Fruit fly (Drosophila melanogaster) whole organism, embryonic: ENCODE data around the gene CG10005.
A peak's percentile ranks its signal among the peaks of the same experiment; 100 is the strongest.
"Not testable (repeated sequence)": the region's sequence is repeated elsewhere in the genome, so short reads cannot be mapped to it uniquely, and the experiment has no call there.

ENCODE experiments used
- CG10267 ChIP-seq: fragments of 200-800 bp; sonication (Bioruptor generic); optimal IDR thresholded peaks from 2 replicates; lab custom pipeline; 2018; ENCODE audit warnings: missing biosample characterization, mild to moderate bottlenecking, missing genetic modification characterization, moderate library complexity
- CG12155 ChIP-seq: fragments of 200-800 bp; sonication (Bioruptor generic); optimal IDR thresholded peaks from 3 replicates; lab custom pipeline; 2016; ENCODE audit warnings: missing biosample characterization, missing genetic modification characterization
- CG12391 ChIP-seq: fragments of 200-800 bp; sonication (Bioruptor generic); optimal IDR thresholded peaks from 3 replicates; lab custom pipeline; 2018; ENCODE audit warnings: missing biosample characterization, mild to moderate bottlenecking, missing genetic modification characterization, moderate library complexity
- CG12744 ChIP-seq: fragments of 200-800 bp; sonication (Bioruptor generic); optimal IDR thresholded peaks from 2 replicates; lab custom pipeline; 2016; ENCODE audit warnings: missing biosample characterization, missing genetic modification characterization
- CG13424 ChIP-seq: fragments of 200-800 bp; sonication (Bioruptor generic); optimal IDR thresholded peaks from 2 replicates; lab custom pipeline; 2019; ENCODE audit warnings: missing biosample characterization, mild to moderate bottlenecking, missing genetic modification characterization, moderate library complexity
- CG1647 ChIP-seq: fragments of 200-800 bp; sonication (Bioruptor generic); optimal IDR thresholded peaks from 3 replicates; lab custom pipeline; 2016; ENCODE audit warnings: missing biosample characterization, missing genetic modification characterization
- CG17186 ChIP-seq: fragments of 200-800 bp; sonication (Bioruptor generic); optimal IDR thresholded peaks from 3 replicates; lab custom pipeline; 2017; ENCODE audit warnings: missing biosample characterization, missing genetic modification reagents, missing genetic modification characterization
- CG17359 ChIP-seq: fragments of 200-800 bp; sonication (Bioruptor generic); optimal IDR thresholded peaks from 3 replicates; lab custom pipeline; 2018; ENCODE audit warnings: missing biosample characterization, mild to moderate bottlenecking, missing genetic modification characterization, moderate library complexity
- CG18599 ChIP-seq: fragments of 200-800 bp; sonication (Bioruptor generic); optimal IDR thresholded peaks from 3 replicates; lab custom pipeline; 2017; ENCODE audit warnings: missing biosample characterization, missing genetic modification characterization, mild to moderate bottlenecking, moderate library complexity, missing genetic modification reagents
- CG2116 ChIP-seq: fragments of 200-800 bp; sonication (Bioruptor generic); optimal IDR thresholded peaks from 3 replicates; lab custom pipeline; 2018; ENCODE audit warnings: missing biosample characterization, mild to moderate bottlenecking, missing genetic modification characterization
- CG2120 ChIP-seq: fragments of 200-800 bp; sonication (Bioruptor generic); optimal IDR thresholded peaks from 3 replicates; lab custom pipeline; 2016; ENCODE audit warnings: missing biosample characterization, missing genetic modification characterization
- CG2129 ChIP-seq: fragments of 200-800 bp; sonication (Bioruptor generic); IDR thresholded peaks from 2 replicates; pipeline ENCODE4 v1.3.6; 2022; ENCODE audit warnings: missing biosample characterization, missing genetic modification characterization; ENCODE audit not compliant: partially characterized antibody
- CG30020 ChIP-seq: fragments of 200-800 bp; optimal IDR thresholded peaks from 2 replicates; lab custom pipeline; 2019; ENCODE audit warnings: missing biosample characterization, mild to moderate bottlenecking, missing genetic modification characterization, moderate library complexity
- CG3281 ChIP-seq: fragments of 200-800 bp; sonication (Bioruptor generic); optimal IDR thresholded peaks from 3 replicates; lab custom pipeline; 2017; ENCODE audit warnings: missing biosample characterization, mild to moderate bottlenecking, missing genetic modification characterization
- CG34422 ChIP-seq: fragments of 200-800 bp; sonication (Bioruptor generic); IDR thresholded peaks from 3 replicates; pipeline ENCODE4 v1.3.6; 2022; ENCODE audit warnings: missing biosample characterization, missing genetic modification characterization
- CG4404 ChIP-seq: fragments of 200-800 bp; sonication (Bioruptor generic); IDR thresholded peaks from 2 replicates; pipeline ENCODE4 v1.3.6; 2022; ENCODE audit warnings: missing biosample characterization, missing genetic modification characterization
- CG5953 ChIP-seq: fragments of 200-800 bp; sonication (Bioruptor generic); IDR thresholded peaks from 2 replicates; pipeline ENCODE4 v1.3.6; 2022; ENCODE audit warnings: missing biosample characterization, missing genetic modification characterization
- CG6854 ChIP-seq: fragments of 200-800 bp; sonication (Bioruptor generic); optimal IDR thresholded peaks from 3 replicates; lab custom pipeline; 2017; ENCODE audit warnings: missing biosample characterization, mild to moderate bottlenecking, missing genetic modification characterization
- CG7271 ChIP-seq: fragments of 200-800 bp; sonication (Bioruptor generic); optimal IDR thresholded peaks from 2 replicates; lab custom pipeline; 2018; ENCODE audit warnings: missing biosample characterization, mild to moderate bottlenecking, missing genetic modification characterization, moderate library complexity
- CoRest ChIP-seq: fragments of 200-800 bp; sonication (Bioruptor generic); optimal IDR thresholded peaks from 3 replicates; lab custom pipeline; 2018; ENCODE audit warnings: missing biosample characterization, mild to moderate bottlenecking, missing genetic modification characterization, moderate library complexity
- Deaf1 ChIP-seq: fragments of 200-800 bp; optimal IDR thresholded peaks from 3 replicates; lab custom pipeline; 2019; ENCODE audit warnings: missing biosample characterization, mild to moderate bottlenecking, missing genetic modification characterization, moderate library complexity
- HLH54F ChIP-seq: fragments of 200-800 bp; sonication (Bioruptor generic); optimal IDR thresholded peaks from 3 replicates; lab custom pipeline; 2016; ENCODE audit warnings: missing biosample characterization, missing genetic modification characterization
- YL-1 ChIP-seq: fragments of 200-800 bp; sonication (Bioruptor generic); optimal IDR thresholded peaks from 3 replicates; lab custom pipeline; 2017; ENCODE audit warnings: missing biosample characterization, mild to moderate bottlenecking, missing genetic modification characterization
- amos ChIP-seq: fragments of 200-800 bp; sonication (Bioruptor generic); IDR thresholded peaks from 2 replicates; pipeline ENCODE4 v1.3.6; 2022; ENCODE audit warnings: missing biosample characterization, missing genetic modification characterization; ENCODE audit not compliant: partially characterized antibody
- chn ChIP-seq: fragments of 200-800 bp; sonication (Bioruptor generic); optimal IDR thresholded peaks from 2 replicates; lab custom pipeline; 2016; ENCODE audit warnings: missing biosample characterization, missing genetic modification characterization
- crp ChIP-seq, 2 experiments: fragments of 200-800 bp; sonication (Bioruptor generic); optimal IDR thresholded peaks; 2 replicates in 1 of 2; 3 replicates in 1 of 2; lab custom pipeline; 2017; ENCODE audit warnings: missing biosample characterization in 2 of 2, missing genetic modification characterization in 2 of 2, mild to moderate bottlenecking in 1 of 2, moderate library complexity in 1 of 2
- dati ChIP-seq: fragments of 200-800 bp; sonication (Bioruptor generic); IDR thresholded peaks from 2 replicates; pipeline ENCODE4 v1.3.6; 2022; ENCODE audit warnings: missing biosample characterization, missing genetic modification characterization
- dpn ChIP-seq, 2 experiments: fragments of 200-800 bp; sonication (Bioruptor generic); optimal IDR thresholded peaks; 3 replicates each; lab custom pipeline; 2016; ENCODE audit warnings: missing biosample characterization in 2 of 2, missing genetic modification characterization in 2 of 2
- ftz-f1 ChIP-seq: fragments of 200-800 bp; sonication (Bioruptor generic); optimal IDR thresholded peaks from 2 replicates; lab custom pipeline; 2016; ENCODE audit warnings: missing biosample characterization, missing genetic modification characterization
- gem ChIP-seq: fragments of 200-800 bp; sonication (Bioruptor generic); optimal IDR thresholded peaks from 2 replicates; lab custom pipeline; 2019; ENCODE audit warnings: missing biosample characterization, mild to moderate bottlenecking, missing genetic modification characterization, moderate library complexity
- lilli ChIP-seq: fragments of 200-800 bp; sonication (Bioruptor generic); optimal IDR thresholded peaks from 3 replicates; lab custom pipeline; 2016; ENCODE audit warnings: missing biosample characterization, missing genetic modification characterization
- lmd ChIP-seq: fragments of 200-800 bp; sonication (Bioruptor generic); IDR thresholded peaks from 2 replicates; pipeline ENCODE4 v1.3.6; 2022; ENCODE audit warnings: missing biosample characterization, missing genetic modification characterization
- odd ChIP-seq: fragments of 200-800 bp; sonication (Bioruptor generic); optimal IDR thresholded peaks from 2 replicates; lab custom pipeline; 2017; ENCODE audit warnings: missing biosample characterization, mild to moderate bottlenecking, missing genetic modification characterization
- onecut ChIP-seq: fragments of 200-800 bp; sonication (Bioruptor generic); IDR thresholded peaks from 2 replicates; pipeline ENCODE4 v1.3.6; 2022; ENCODE audit warnings: missing biosample characterization, missing genetic modification characterization
- phol ChIP-seq: fragments of 200-800 bp; sonication (Bioruptor generic); optimal IDR thresholded peaks from 3 replicates; lab custom pipeline; 2018; ENCODE audit warnings: missing biosample characterization, mild to moderate bottlenecking, missing genetic modification characterization, moderate library complexity
- pzg ChIP-seq: fragments of 200-800 bp; sonication (Bioruptor generic); optimal IDR thresholded peaks from 3 replicates; lab custom pipeline; 2018; ENCODE audit warnings: missing biosample characterization, mild to moderate bottlenecking, missing genetic modification characterization, moderate library complexity
- ssp ChIP-seq: fragments of 200-800 bp; sonication (Bioruptor generic); IDR thresholded peaks from 2 replicates; pipeline ENCODE4 v1.3.6; 2022; ENCODE audit warnings: missing biosample characterization, missing genetic modification characterization
- stwl ChIP-seq: fragments of 200-800 bp; sonication (Bioruptor generic); optimal IDR thresholded peaks from 3 replicates; lab custom pipeline; 2018; ENCODE audit warnings: missing biosample characterization, mild to moderate bottlenecking, missing genetic modification characterization, moderate library complexity
- tio ChIP-seq: fragments of 200-800 bp; sonication (Bioruptor generic); optimal IDR thresholded peaks from 2 replicates; lab custom pipeline; 2017; ENCODE audit warnings: missing biosample characterization, missing genetic modification characterization, inconsistent platforms
- tll ChIP-seq, 2 experiments: fragments of 200-800 bp in 1 of 2; fragments of >200 bp in 1 of 2; sonication (Bioruptor generic) in 1 of 2; optimal IDR thresholded peaks; 2 replicates each; lab custom pipeline; 2017 to 2019; ENCODE audit warnings: missing biosample characterization in 2 of 2, missing genetic modification characterization in 2 of 2, mild to moderate bottlenecking in 1 of 2, moderate library complexity in 1 of 2
- trem ChIP-seq: fragments of 200-800 bp; optimal IDR thresholded peaks from 3 replicates; lab custom pipeline; 2019; ENCODE audit warnings: missing biosample characterization, mild to moderate bottlenecking, missing genetic modification characterization, moderate library complexity
- twi ChIP-seq: fragments of 200-800 bp; optimal IDR thresholded peaks from 2 replicates; lab custom pipeline; 2019; ENCODE audit warnings: missing biosample characterization, mild to moderate bottlenecking, missing genetic modification characterization, moderate library complexity
- z ChIP-seq: fragments of 200-800 bp; sonication (Bioruptor generic); IDR thresholded peaks from 3 replicates; pipeline ENCODE4 v1.3.6; 2022; ENCODE audit warnings: missing biosample characterization, missing genetic modification characterization

CG10005 gene

dm6 chr3R:11958235-11958634 lies 18.8 kb downstream of the CG10005 start, which contains the start of gene Hsp70Ab:
Hsp70Ab (plus strand) TSS chr3R:11958535.
- 0 out of 2 replicates have a peak, but pooled peaks have one; percentile 14 for TF ChIP-seq onecut (GFP tag; lab: Robert Waterston, UW)

dm6 chr3R:11957388-11957787 lies 19.6 kb downstream of the CG10005 start:
- TF ChIP-seq stwl (tag; lab: Kevin White, UChicago) (peak; percentile 64), trem (tag; lab: Kevin White, UChicago) (peak; percentile 95), CG5953 (GFP tag; lab: Robert Waterston, UW) (no peak)

DNA sequence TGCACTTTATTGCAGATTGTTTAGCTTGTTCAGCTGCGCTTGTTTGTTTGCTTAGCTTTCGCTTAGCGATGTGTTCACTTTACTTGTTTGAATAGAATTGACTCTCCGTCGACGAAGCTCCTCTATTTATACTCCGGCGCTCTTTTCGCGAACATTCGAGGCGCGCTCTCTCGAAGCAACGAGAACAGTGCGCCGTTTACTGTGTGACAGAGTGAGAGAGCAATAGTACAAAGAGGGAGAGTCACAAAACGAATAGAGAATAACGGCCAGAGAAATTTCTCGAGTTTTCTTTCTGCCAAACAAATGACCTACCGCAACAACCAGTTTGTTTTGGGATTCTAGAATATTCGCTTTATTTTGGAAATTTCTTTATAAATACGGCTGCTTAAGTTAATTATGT lies 20.6 kb downstream of the CG10005 start, which contains the start of gene Hsp70Aa:
Gene Hsp70Aa, minus strand, starts transcription at position 101 of the 400 bp plus-strand sequence.
- TF ChIP-seq CG4404, lmd, z (GFP tag; lab: Robert Waterston, UW): not testable (repeated sequence)

DNA sequence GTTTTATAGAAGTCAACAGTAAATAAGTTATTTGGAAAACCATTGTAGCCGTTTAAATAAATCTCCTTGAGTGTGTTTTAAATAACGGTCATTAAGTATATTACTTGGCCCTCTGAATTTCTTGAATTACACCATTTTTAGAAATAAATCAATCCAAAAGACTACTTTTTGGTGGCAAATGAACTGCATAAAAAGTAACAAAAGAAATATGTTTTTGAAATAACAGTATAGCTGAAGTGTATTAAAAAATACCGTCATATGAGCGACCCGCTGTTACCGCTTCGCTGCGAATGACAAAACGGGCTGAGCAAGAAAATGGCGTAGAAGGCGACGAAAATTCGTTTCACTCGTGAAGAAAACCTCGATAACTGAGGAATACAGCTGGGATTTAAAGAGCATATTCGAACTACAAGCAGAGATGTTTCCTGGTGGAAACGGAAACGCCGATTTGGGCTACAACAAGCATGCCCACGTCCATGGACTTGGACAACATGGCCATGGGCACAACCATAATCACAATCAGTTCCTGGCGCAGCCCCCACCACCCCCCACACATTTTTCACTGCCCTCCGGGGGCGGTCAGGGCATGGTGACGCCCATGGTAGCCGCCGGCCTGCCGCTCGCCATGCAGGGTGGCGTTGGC lies 27.5 kb downstream of the CG10005 start, which contains the start of gene CG31211:
Gene CG31211, plus strand, starts transcription at position 294 of the 643 bp plus-strand sequence.
- TF ChIP-seq CG2129 (GFP tag; lab: Robert Waterston, UW): no peak
- no peak for TF ChIP-seq ssp (GFP tag; lab: Robert Waterston, UW)
- peak; percentile 26 for TF ChIP-seq CoRest
- peak; percentile 34 for TF ChIP-seq CG6854
- peak; percentile 8 for TF ChIP-seq ftz-f1 (GFP tag; lab: Kevin White, UChicago)
- TF ChIP-seq CG12391 (tag; lab: Kevin White, UChicago): peak; percentile 41
- TF ChIP-seq CG2116 (GFP tag; lab: Kevin White, UChicago): peak; percentile 77
- no peak for TF ChIP-seq dati
- peak; percentile 34 for TF ChIP-seq CG30020 (tag; lab: Kevin White, UChicago)
- TF ChIP-seq HLH54F (GFP tag; lab: Kevin White, UChicago): no peak
- peak; percentile 2 for TF ChIP-seq pzg (GFP tag; lab: Kevin White, UChicago)
- TF ChIP-seq CG7271: no peak
- TF ChIP-seq tll (GFP tag; optimal IDR thresholded peaks at IDR 0.05; lab: Kevin White, UChicago): peak in 1 of 2 experiments; percentile 70
- TF ChIP-seq amos (GFP tag; lab: Robert Waterston, UW): no peak
- TF ChIP-seq CG18599 (GFP tag; lab: Kevin White, UChicago): no peak
- TF ChIP-seq odd (GFP tag; lab: Kevin White, UChicago): no peak
- no peak for TF ChIP-seq twi (tag; lab: Kevin White, UChicago)
- TF ChIP-seq CG17186 (GFP tag; lab: Kevin White, UChicago): peak; percentile 8
- TF ChIP-seq dpn (GFP tag; optimal IDR thresholded peaks at IDR 0.05; lab: Kevin White, UChicago): peak in 1 of 2 experiments; percentile 7
- peak in 1 of 2 experiments; percentile 31 for TF ChIP-seq crp (GFP tag; optimal IDR thresholded peaks at IDR 0.05; lab: Kevin White, UChicago)
- peak; percentile 10 for TF ChIP-seq CG12155 (GFP tag; lab: Kevin White, UChicago)
- peak; percentile 50 for TF ChIP-seq CG3281
- TF ChIP-seq Deaf1 (tag; lab: Kevin White, UChicago): peak; percentile 23
- peak; percentile 31 for TF ChIP-seq gem (tag; lab: Kevin White, UChicago)
- no peak for TF ChIP-seq CG34422 (GFP tag; lab: Robert Waterston, UW)
- TF ChIP-seq chn: peak; percentile 18
- TF ChIP-seq phol (tag; lab: Kevin White, UChicago): peak; percentile 96
- TF ChIP-seq YL-1 (GFP tag; lab: Kevin White, UChicago): peak; percentile 81
- peak; percentile 14 for TF ChIP-seq CG13424 (tag; lab: Kevin White, UChicago)
- peak; percentile 27 for TF ChIP-seq tio (GFP tag; lab: Kevin White, UChicago)
- peak; percentile 44 for TF ChIP-seq CG10267 (tag; lab: Kevin White, UChicago)
- TF ChIP-seq CG12744 (GFP tag; lab: Kevin White, UChicago): no peak
- peak; percentile 43 for TF ChIP-seq lilli (GFP tag; lab: Kevin White, UChicago)
- TF ChIP-seq CG17359: no peak
- TF ChIP-seq CG2120 (GFP tag; lab: Kevin White, UChicago): peak; percentile 10
- no peak for TF ChIP-seq CG1647 (GFP tag; lab: Kevin White, UChicago)
